Worm (Caenorhabditis elegans): ENCODE data around the gene C07A9.12.
"Not testable (repeated sequence)": the region's sequence is repeated elsewhere in the genome, so short reads cannot be mapped to it uniquely, and the experiment has no call there.

Gene C07A9.12

DNA sequence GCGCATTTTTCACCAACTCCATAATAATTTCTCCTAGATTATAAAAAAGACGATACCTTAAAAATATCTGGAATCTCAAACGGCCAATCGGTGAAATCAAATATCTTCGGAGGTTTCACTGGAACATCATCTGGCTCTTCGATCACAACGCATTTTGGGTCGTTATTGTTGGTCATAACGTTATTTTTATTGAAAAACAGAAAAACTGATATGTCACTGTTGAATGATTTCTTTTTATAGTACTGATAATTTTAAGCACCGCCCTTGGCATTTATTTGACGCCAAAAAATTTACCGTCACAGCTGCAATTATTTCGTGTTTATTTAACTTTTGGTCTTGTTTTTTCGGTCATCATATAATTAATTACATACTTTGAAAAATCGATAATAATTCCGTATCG lies 37.3 kb downstream of the C07A9.12 start, which contains the start of gene best-5:
Gene best-5, minus strand, starts transcription at position 210 of the 400 bp plus-strand sequence.
- TF ChIP-seq aly-2 (tag; optimal IDR thresholded peaks at IDR 0.05) = no peak
- no peak for TF ChIP-seq ztf-4 (tag; optimal IDR thresholded peaks at IDR 0.05)
- TF ChIP-seq blmp-1 (tag; optimal IDR thresholded peaks at IDR 0.05; ENCODE audit: insufficient read depth) = no peak

DNA sequence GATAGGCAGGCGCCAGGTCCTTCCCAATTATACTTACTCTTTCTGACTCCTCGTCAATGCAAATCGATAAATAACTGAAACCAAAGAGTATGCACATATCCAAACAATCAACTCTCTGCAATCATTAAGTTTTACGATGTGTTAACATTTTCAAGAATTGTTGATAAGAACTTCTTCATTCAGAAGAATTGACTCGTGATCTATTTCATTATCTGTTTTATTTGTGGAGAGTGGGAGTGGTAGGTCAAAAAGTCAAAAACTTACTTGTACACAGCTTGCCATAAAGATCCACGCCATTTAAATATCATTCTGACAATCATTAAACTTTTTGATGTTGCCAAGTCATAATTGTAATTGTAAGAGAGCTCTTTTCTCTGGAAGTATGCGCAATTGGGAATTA lies 38.0 kb downstream of the C07A9.12 start:
- TF ChIP-seq gmeb-1 (tag; optimal IDR thresholded peaks at IDR 0.05) (peak; percentile 10), nhr-77 (tag; optimal IDR thresholded peaks at IDR 0.05) (no peak), fos-1 (tag; optimal IDR thresholded peaks at IDR 0.05) (peak; percentile 6), crh-2 (tag; optimal IDR thresholded peaks at IDR 0.05) (peak; percentile 15)

DNA sequence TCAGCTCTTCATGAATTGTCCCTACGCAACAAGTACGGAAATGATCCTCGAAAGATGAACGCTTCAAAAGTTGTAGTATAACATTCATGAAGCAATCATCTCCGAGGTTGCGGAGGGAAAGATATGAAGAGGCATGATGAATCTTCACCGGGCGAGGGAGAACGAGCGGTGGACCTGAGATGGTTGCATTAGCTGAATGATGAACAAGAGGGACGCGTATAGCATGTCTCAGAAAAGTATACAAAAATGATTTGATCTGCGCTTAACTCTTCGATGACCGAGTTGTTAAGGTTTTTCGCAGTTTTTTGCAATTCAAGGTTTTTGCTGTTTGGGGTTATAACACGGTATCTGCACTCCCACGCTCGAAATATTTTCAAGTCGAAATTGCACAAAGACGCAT lies 41.4 kb downstream of the C07A9.12 start, which contains the start of gene C07A9.10:
Gene C07A9.10, minus strand, starts transcription at position 101 of the 400 bp plus-strand sequence.
- TF ChIP-seq nhr-6 (tag; optimal IDR thresholded peaks at IDR 0.05) (no peak), F13H6.1 (tag; optimal IDR thresholded peaks at IDR 0.05) (no peak), sma-3 (GFP tag; optimal IDR thresholded peaks at IDR 0.05) (no peak), nhr-237 (tag; optimal IDR thresholded peaks at IDR 0.05) (no peak), elt-3 (tag; optimal IDR thresholded peaks at IDR 0.05) (no peak), ZK546.5 (tag; optimal IDR thresholded peaks at IDR 0.05) (no peak), nhr-21 (tag; optimal IDR thresholded peaks at IDR 0.05) (no peak), Y55F3AM.14 (GFP tag; optimal IDR thresholded peaks at IDR 0.05) (no peak), lin-11 (tag; optimal IDR thresholded peaks at IDR 0.05) (no peak), unc-62 (GFP tag; optimal IDR thresholded peaks at IDR 0.05) (no peak), ceh-16 (tag; optimal IDR thresholded peaks at IDR 0.05) (no peak), snpc-4 (tag; optimal IDR thresholded peaks at IDR 0.05) (no peak), zag-1 (tag; optimal IDR thresholded peaks at IDR 0.05) (no peak), dmd-4 (tag; optimal IDR thresholded peaks at IDR 0.05) (no peak), mab-5 (tag; optimal IDR thresholded peaks at IDR 0.05) (no peak), sem-4 (tag; optimal IDR thresholded peaks at IDR 0.05) (no peak), unc-39 (tag; optimal IDR thresholded peaks at IDR 0.05) (no peak)

DNA sequence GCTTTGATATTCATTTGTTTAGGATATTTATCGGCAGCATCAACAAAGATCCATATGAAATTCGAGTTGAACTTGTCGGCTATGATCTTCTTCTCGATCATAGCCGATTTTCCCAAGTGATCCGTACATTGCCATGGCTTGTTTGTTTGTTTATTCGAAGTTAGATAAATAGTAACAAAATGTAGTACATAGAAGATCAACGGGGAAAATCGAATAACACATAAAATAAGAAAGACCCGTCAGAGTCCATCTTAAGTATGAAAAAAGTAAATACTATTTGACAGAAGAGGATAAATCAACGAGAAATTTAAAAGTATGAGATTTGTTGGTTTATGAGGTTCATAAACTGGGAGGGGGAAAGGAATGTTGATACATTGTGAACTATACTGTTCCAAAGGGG lies 44.6 kb downstream of the C07A9.12 start, which contains the start of gene C07A9.5:
Gene C07A9.5, minus strand, starts transcription at position 101 of the 400 bp plus-strand sequence.
- not testable (repeated sequence) for TF ChIP-seq zag-1, unc-39, mbf-1 (tag; optimal IDR thresholded peaks at IDR 0.05)

DNA sequence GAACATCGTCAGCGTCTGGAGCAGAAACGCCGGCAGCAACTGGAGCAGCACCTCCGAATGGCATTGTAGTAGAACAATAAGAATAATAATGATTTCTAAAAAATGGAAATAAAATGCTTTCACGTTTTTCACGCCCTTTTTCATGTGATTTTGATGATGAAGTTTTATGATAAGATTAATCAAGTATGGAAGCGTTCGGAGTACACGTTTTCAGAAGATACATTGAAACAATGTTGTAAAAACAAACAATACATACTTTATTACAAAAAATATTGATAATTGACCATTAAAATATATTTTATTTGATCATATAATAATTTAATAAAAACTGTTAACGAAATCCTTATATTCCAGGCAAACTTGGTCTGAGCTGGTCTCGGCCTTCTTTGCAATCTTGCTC lies 46.1 kb downstream of the C07A9.12 start, which contains the start of gene C07A9.13:
Gene C07A9.13, minus strand, starts transcription at position 101 of the 400 bp plus-strand sequence.
- TF ChIP-seq egl-27 (tag; optimal IDR thresholded peaks at IDR 0.05); ztf-1 (GFP tag; conservative IDR thresholded peaks at IDR 0.05); lin-13 (GFP tag; optimal IDR thresholded peaks at IDR 0.05): not testable (repeated sequence)

DNA sequence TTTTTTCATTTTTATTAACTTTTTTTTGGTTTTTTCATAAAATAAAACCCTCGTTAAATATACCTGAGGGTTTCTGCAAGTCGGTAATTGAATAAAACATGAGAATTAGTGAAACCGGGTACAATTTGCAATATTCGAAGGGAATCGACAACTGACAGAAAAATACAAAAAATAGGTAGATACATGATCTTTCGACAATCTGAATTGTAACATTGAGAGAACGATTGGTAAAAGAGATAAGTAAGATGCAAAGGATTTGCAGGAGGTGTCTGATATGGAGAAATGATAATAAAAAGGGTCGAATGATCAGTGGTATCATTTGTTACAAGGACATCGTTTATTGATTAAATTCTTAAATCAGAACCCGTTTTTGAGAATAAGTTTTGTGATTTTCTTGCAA lies 48.5 kb downstream of the C07A9.12 start, which contains the start of gene ugt-60:
Gene ugt-60, minus strand, starts transcription at position 233 of the 400 bp plus-strand sequence.
- no peak for TF ChIP-seq lsy-2 (tag; optimal IDR thresholded peaks at IDR 0.05)
